Fruit fly (Drosophila melanogaster): ENCODE results near the gene BomT3.

The BomT3 gene

DNA sequence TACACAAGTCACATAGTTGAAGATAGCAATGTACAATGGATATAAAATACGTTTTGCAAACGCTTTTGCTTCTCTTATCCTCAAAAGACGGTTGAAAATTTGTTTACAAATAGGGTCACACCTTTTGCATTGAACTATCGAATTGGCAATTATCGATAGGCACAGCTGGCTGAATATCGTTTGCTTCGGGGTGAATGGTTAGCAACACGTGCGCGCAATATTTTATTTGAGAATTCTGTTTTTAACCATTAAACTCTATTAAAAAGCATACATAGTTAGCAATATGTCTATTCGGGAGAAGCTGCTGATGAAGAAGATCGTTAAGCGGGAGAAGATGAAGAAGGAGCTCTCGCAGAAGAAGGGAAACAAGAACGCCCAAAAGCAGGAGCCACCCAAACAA is 50.6 kb downstream of the BomT3 start:
- no peak for TF ChIP-seq gl (tag; optimal IDR thresholded peaks at IDR 0.05)
- TF ChIP-seq CG13204 (GFP tag; optimal IDR thresholded peaks at IDR 0.05): no peak
- no peak for TF ChIP-seq CG8301 (tag; optimal IDR thresholded peaks at IDR 0.05)
- no peak for TF ChIP-seq CG4496 (GFP tag; IDR thresholded peaks at IDR 0.05)
- no peak for TF ChIP-seq fd96Ca (GFP tag; IDR thresholded peaks at IDR 0.05)
- no peak for TF ChIP-seq CG8159 (tag; optimal IDR thresholded peaks at IDR 0.05)
- TF ChIP-seq CG10348 (GFP tag; IDR thresholded peaks at IDR 0.05): no peak
- no peak for TF ChIP-seq CG32121 (GFP tag; IDR thresholded peaks at IDR 0.05)
- TF ChIP-seq EcR (GFP tag; optimal IDR thresholded peaks at IDR 0.05): peak; percentile 39
